Worm (Caenorhabditis elegans) whole organism, L2 larva: ENCODE measurements around the gene dct-18.

Experiments used
- ZK546.5 ChIP-seq: sonication (generic microtip); optimal IDR thresholded peaks from 2 replicates; lab custom pipeline; 2017; ENCODE audit warnings: missing biosample characterization, missing genetic modification characterization
- nhr-237 ChIP-seq: fragments of 150-350 bp; optimal IDR thresholded peaks from 2 replicates; lab custom pipeline; 2014; ENCODE audit warnings: missing biosample characterization, missing genetic modification characterization
- nhr-77 ChIP-seq: fragments of 150-350 bp; optimal IDR thresholded peaks from 2 replicates; lab custom pipeline; 2014; ENCODE audit warnings: missing biosample characterization, missing genetic modification characterization

DNA sequence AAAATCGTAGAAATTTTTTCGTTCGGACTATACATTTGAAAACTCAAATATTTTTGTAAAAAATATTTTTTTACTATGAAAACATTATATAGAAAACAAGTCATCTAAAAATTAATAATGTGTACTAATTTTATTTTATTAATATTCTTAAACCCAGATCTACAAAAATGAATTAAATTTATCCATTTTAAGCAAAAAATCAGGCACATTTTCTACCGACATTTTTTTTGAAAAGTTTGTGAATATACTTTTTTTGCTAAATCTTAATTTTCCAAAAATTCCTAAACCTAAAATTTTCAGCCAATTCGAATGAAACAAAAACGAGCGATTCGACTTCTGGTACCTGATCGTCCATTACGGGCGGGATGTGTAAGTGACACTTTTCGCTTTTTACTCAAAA is 8.1 kb downstream of the dct-18 start, which contains the start of gene arrd-10:
- TF ChIP-seq nhr-237 (tag; lab: Kevin White, UChicago) = no peak
- TF ChIP-seq nhr-77 (tag; lab: Kevin White, UChicago) = no peak
- TF ChIP-seq ZK546.5 (tag; lab: Kevin White, UChicago) = no peak
